Worm (Caenorhabditis elegans) whole organism, late embryonic: ENCODE measurements around the gene srh-184.

Experiments
- C38D4.7 ChIP-seq: fragments of 200-800 bp; sonication (Bioruptor generic); optimal IDR thresholded peaks from 2 replicates; lab custom pipeline; 2018; ENCODE audit warnings: mild to moderate bottlenecking, missing genetic modification characterization, moderate library complexity, missing compliant biosample characterization
- T23F11.4 ChIP-seq: fragments of 200-800 bp; sonication (Bioruptor generic); optimal IDR thresholded peaks from 2 replicates; lab custom pipeline; 2018; ENCODE audit warnings: mild to moderate bottlenecking, missing genetic modification characterization, missing compliant biosample characterization
- ceh-14 ChIP-seq: sonication (generic microtip); optimal IDR thresholded peaks from 2 replicates; lab custom pipeline; 2016; ENCODE audit warnings: missing genotype, missing genetic modification characterization, missing compliant biosample characterization
- ceh-19 ChIP-seq: fragments of 200-800 bp; sonication (Bioruptor generic); optimal IDR thresholded peaks from 2 replicates; lab custom pipeline; 2018; ENCODE audit warnings: mild to moderate bottlenecking, missing genetic modification characterization, missing compliant biosample characterization
- ceh-24 ChIP-seq: sonication (generic microtip); optimal IDR thresholded peaks from 2 replicates; lab custom pipeline; 2016; ENCODE audit warnings: mild to moderate bottlenecking, missing genetic modification characterization, missing compliant biosample characterization
- ceh-30 ChIP-seq: fragments of 150-350 bp; optimal IDR thresholded peaks from 2 replicates; lab custom pipeline; 2014; ENCODE audit warnings: missing biosample characterization, missing genetic modification characterization
- ceh-31 ChIP-seq: sonication (generic microtip); optimal IDR thresholded peaks from 2 replicates; lab custom pipeline; 2016; ENCODE audit warnings: missing genetic modification characterization, missing compliant biosample characterization
- ceh-34 ChIP-seq: sonication (generic microtip); optimal IDR thresholded peaks from 2 replicates; lab custom pipeline; 2016; ENCODE audit warnings: mild to moderate bottlenecking, missing genetic modification characterization, missing compliant biosample characterization
- ceh-48 ChIP-seq: sonication (generic microtip); optimal IDR thresholded peaks from 2 replicates; lab custom pipeline; 2016; ENCODE audit warnings: missing genetic modification characterization, inconsistent platforms, missing compliant biosample characterization
- ceh-9 ChIP-seq: sonication (generic microtip); optimal IDR thresholded peaks from 2 replicates; lab custom pipeline; 2016; ENCODE audit warnings: mild to moderate bottlenecking, missing genetic modification characterization, inconsistent platforms, missing compliant biosample characterization
- che-1 ChIP-seq: sonication (generic microtip); optimal IDR thresholded peaks from 2 replicates; lab custom pipeline; 2016; ENCODE audit warnings: mild to moderate bottlenecking, missing genetic modification characterization, missing compliant biosample characterization
- dmd-4 ChIP-seq: sonication (generic microtip); optimal IDR thresholded peaks from 2 replicates; lab custom pipeline; 2016; ENCODE audit warnings: borderline replicate concordance, missing genetic modification characterization, missing compliant biosample characterization
- elt-2 ChIP-seq: sonication (generic microtip); optimal IDR thresholded peaks from 2 replicates; lab custom pipeline; 2016; ENCODE audit warnings: missing genetic modification reagents, missing genetic modification characterization, missing compliant biosample characterization
- elt-4 ChIP-seq: sonication (generic microtip); optimal IDR thresholded peaks from 2 replicates; lab custom pipeline; 2016; ENCODE audit warnings: missing genetic modification characterization, missing compliant biosample characterization
- eyg-1 ChIP-seq: sonication (generic microtip); optimal IDR thresholded peaks from 2 replicates; lab custom pipeline; 2016; ENCODE audit warnings: missing genotype, missing genetic modification characterization, missing compliant biosample characterization
- fax-1 ChIP-seq: sonication (generic microtip); optimal IDR thresholded peaks from 2 replicates; lab custom pipeline; 2016; ENCODE audit warnings: missing genotype, missing genetic modification characterization, missing compliant biosample characterization
- fkh-10 ChIP-seq: fragments of 150-350 bp; optimal IDR thresholded peaks from 2 replicates; lab custom pipeline; 2014; ENCODE audit warnings: missing biosample characterization, missing genetic modification reagents, missing genetic modification characterization
- gmeb-2 ChIP-seq: sonication (generic microtip); optimal IDR thresholded peaks from 2 replicates; lab custom pipeline; 2016; ENCODE audit warnings: missing genetic modification characterization, inconsistent platforms, missing compliant biosample characterization
- hlh-15 ChIP-seq: sonication (generic microtip); optimal IDR thresholded peaks from 2 replicates; lab custom pipeline; 2016; ENCODE audit warnings: missing genetic modification characterization, missing compliant biosample characterization
- hlh-30 ChIP-seq: sonication (generic microtip); optimal IDR thresholded peaks from 2 replicates; lab custom pipeline; 2017; ENCODE audit warnings: antibody characterized with exemption, missing genetic modification characterization, missing compliant biosample characterization; ENCODE audit not compliant: insufficient read depth
- hlh-6 ChIP-seq: sonication (generic microtip); optimal IDR thresholded peaks from 2 replicates; lab custom pipeline; 2016; ENCODE audit warnings: missing genotype, missing genetic modification characterization, missing compliant biosample characterization
- lim-6 ChIP-seq: sonication (generic microtip); optimal IDR thresholded peaks from 2 replicates; lab custom pipeline; 2016; ENCODE audit warnings: missing genetic modification characterization, missing compliant biosample characterization
- mec-3 ChIP-seq: sonication (generic microtip); optimal IDR thresholded peaks from 2 replicates; lab custom pipeline; 2016; ENCODE audit warnings: borderline replicate concordance, missing genetic modification characterization, missing compliant biosample characterization
- nfya-1 ChIP-seq: sonication (generic microtip); optimal IDR thresholded peaks from 2 replicates; lab custom pipeline; 2017; ENCODE audit warnings: missing genetic modification characterization, mild to moderate bottlenecking, missing compliant biosample characterization, antibody characterized with exemption, moderate library complexity
- nhr-232 ChIP-seq: sonication (generic microtip); optimal IDR thresholded peaks from 2 replicates; lab custom pipeline; 2016; ENCODE audit warnings: missing genetic modification characterization, missing compliant biosample characterization
- odd-2 ChIP-seq: sonication (generic microtip); optimal IDR thresholded peaks from 2 replicates; lab custom pipeline; 2017; ENCODE audit warnings: antibody characterized with exemption, mild to moderate bottlenecking, missing genetic modification characterization, missing compliant biosample characterization
- pag-3 ChIP-seq: sonication (generic microtip); optimal IDR thresholded peaks from 2 replicates; lab custom pipeline; 2016; ENCODE audit warnings: missing compliant biosample characterization, missing genetic modification characterization, borderline replicate concordance
- pat-9 ChIP-seq: fragments of 200-800 bp; sonication (Bioruptor generic); optimal IDR thresholded peaks from 2 replicates; lab custom pipeline; 2018; ENCODE audit warnings: mild to moderate bottlenecking, missing genetic modification characterization, moderate library complexity, missing compliant biosample characterization
- pha-4 ChIP-seq: fragments of 150-350 bp; optimal IDR thresholded peaks from 2 replicates; lab custom pipeline; 2018; ENCODE audit warnings: missing biosample characterization, missing genetic modification reagents, missing genetic modification characterization
- pqm-1 ChIP-seq: sonication (generic microtip); optimal IDR thresholded peaks from 2 replicates; lab custom pipeline; 2016; ENCODE audit warnings: missing genetic modification characterization, missing compliant biosample characterization
- pros-1 ChIP-seq: fragments of 150-350 bp; optimal IDR thresholded peaks from 2 replicates; lab custom pipeline; 2014; ENCODE audit warnings: missing biosample characterization, missing genetic modification reagents, missing genetic modification characterization
- ref-2 ChIP-seq: sonication (generic microtip); optimal IDR thresholded peaks from 2 replicates; lab custom pipeline; 2016; ENCODE audit warnings: missing genetic modification characterization, missing compliant biosample characterization
- rnt-1 ChIP-seq: sonication (generic microtip); optimal IDR thresholded peaks from 2 replicates; lab custom pipeline; 2016; ENCODE audit warnings: missing genetic modification characterization, missing compliant biosample characterization
- sox-2 ChIP-seq: fragments of 200-800 bp; sonication (Bioruptor generic); IDR thresholded peaks from 2 replicates; pipeline ENCODE4 v1.3.6; 2022; ENCODE audit warnings: missing genetic modification reagents, missing genetic modification characterization, missing compliant biosample characterization
- syd-9 ChIP-seq: sonication (generic microtip); optimal IDR thresholded peaks from 2 replicates; lab custom pipeline; 2016; ENCODE audit warnings: mild to moderate bottlenecking, missing genetic modification characterization, moderate library complexity, missing compliant biosample characterization
- tbx-2 ChIP-seq: sonication (generic microtip); optimal IDR thresholded peaks from 2 replicates; lab custom pipeline; 2016; ENCODE audit warnings: missing genetic modification characterization, missing compliant biosample characterization
- tbx-7 ChIP-seq: sonication (generic microtip); optimal IDR thresholded peaks from 2 replicates; lab custom pipeline; 2016; ENCODE audit warnings: missing genotype, missing genetic modification characterization, missing compliant biosample characterization
- ttx-3 ChIP-seq: sonication (generic microtip); optimal IDR thresholded peaks from 2 replicates; lab custom pipeline; 2016; ENCODE audit warnings: missing genetic modification reagents, missing genetic modification characterization, missing compliant biosample characterization
- zip-5 ChIP-seq: sonication (generic microtip); optimal IDR thresholded peaks from 2 replicates; lab custom pipeline; 2016; ENCODE audit warnings: missing genetic modification characterization, missing compliant biosample characterization
- ztf-16 ChIP-seq: sonication (generic microtip); optimal IDR thresholded peaks from 2 replicates; lab custom pipeline; 2017; ENCODE audit warnings: missing genetic modification characterization, missing compliant biosample characterization

srh-184 gene

DNA sequence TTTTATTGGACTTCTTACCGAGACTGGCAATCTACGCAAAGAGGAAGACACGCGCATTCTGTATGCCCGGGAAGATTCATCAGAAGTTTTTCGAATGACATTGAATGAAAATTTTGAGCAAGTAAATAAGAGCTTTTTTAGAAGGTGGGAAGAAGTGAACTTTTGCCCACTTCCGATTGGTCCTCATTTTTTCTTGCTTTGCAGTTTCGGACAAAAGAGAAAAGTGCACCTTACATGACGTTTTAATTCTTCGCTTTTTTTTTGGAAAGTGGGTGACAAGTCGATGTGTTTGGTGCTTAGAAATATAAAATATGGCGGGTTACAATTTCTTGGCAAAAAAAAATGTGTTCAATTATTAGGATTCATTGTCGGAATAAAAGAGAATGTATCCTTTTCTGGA, 6.4 kb upstream of the srh-184 start, which contains the start of gene secs-1:
TSS of gene secs-1 (minus strand) at position 101 of the 400 bp plus-strand sequence.
- TF ChIP-seq hlh-30 (tag; lab: Kevin White, UChicago) (no peak), ttx-3 (no peak), lim-6 (no peak), ref-2 (no peak), dmd-4 (tag; lab: Kevin White, UChicago) (no peak), pros-1 (tag; lab: Kevin White, UChicago) (no peak), elt-4 (tag; lab: Kevin White, UChicago) (no peak), ztf-16 (tag; lab: Kevin White, UChicago) (no peak), hlh-15 (no peak), hlh-6 (tag; lab: Kevin White, UChicago) (no peak), mec-3 (tag; lab: Kevin White, UChicago) (no peak), pqm-1 (tag; lab: Kevin White, UChicago) (no peak)

DNA sequence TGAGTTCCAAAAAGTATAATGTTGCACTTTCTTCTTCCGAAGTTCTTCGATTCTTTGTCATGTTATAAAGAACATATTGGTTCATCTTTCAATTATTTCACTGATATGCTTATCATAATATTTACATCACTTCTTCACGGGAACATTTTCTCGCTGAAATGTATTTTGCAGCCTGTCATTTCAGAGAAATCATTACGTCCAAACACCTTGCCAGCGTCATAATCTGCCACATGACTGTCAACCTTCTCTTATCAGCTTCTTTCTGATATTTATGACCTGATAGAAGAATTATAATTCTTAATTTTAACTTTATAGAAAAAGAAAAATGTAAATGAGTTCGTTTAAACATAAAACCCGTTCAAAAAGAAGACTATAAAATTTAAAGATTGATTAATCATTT, 4.1 kb upstream of the srh-184 start:
- TF ChIP-seq mec-3 (tag; lab: Kevin White, UChicago), result no peak
- TF ChIP-seq syd-9 (tag; lab: Kevin White, UChicago), result no peak
- no peak for TF ChIP-seq pha-4 (tag; lab: Kevin White, UChicago)
- TF ChIP-seq odd-2 (tag; lab: Kevin White, UChicago), result no peak
- peak; percentile 46 for TF ChIP-seq elt-2 (tag; lab: Kevin White, UChicago)

DNA sequence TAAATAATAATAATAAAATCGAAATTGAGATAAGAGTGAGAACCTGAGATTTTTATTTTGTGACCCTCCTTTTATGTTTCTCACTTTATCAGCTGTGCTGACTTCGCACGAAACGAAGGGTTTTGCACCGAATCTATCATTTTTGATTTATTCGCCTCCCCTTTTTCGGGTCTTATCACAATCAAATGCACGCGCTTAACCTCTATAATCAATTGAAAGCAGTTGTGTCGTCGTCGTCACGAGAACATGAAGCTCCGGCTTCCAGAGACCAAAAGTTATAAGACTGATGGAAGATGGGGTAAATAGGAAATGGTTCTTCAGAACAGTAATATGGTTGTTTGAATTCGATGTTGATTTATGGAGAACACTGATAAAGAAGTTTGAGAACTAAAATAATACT, 3.2 kb upstream of the srh-184 start, which contains the start of gene D1054.18:
TSS of gene D1054.18 (minus strand) at position 45 of the 400 bp plus-strand sequence.
- TF ChIP-seq dmd-4 (tag; lab: Kevin White, UChicago) (no peak), che-1 (no peak), ceh-19 (GFP tag; lab: Kevin White, UChicago) (no peak), nfya-1 (tag; lab: Kevin White, UChicago) (no peak), fkh-10 (GFP tag; lab: Kevin White, UChicago) (no peak), gmeb-2 (tag; lab: Kevin White, UChicago) (no peak), ceh-31 (tag; lab: Kevin White, UChicago) (no peak), tbx-2 (tag; lab: Kevin White, UChicago) (no peak), ttx-3 (no peak), elt-2 (tag; lab: Kevin White, UChicago) (no peak), ceh-24 (no peak), eyg-1 (tag; lab: Kevin White, UChicago) (no peak), ceh-9 (tag; lab: Kevin White, UChicago) (no peak), pag-3 (tag; lab: Kevin White, UChicago) (no peak), tbx-7 (tag; lab: Kevin White, UChicago) (no peak), C38D4.7 (no peak), ceh-14 (no peak)

DNA sequence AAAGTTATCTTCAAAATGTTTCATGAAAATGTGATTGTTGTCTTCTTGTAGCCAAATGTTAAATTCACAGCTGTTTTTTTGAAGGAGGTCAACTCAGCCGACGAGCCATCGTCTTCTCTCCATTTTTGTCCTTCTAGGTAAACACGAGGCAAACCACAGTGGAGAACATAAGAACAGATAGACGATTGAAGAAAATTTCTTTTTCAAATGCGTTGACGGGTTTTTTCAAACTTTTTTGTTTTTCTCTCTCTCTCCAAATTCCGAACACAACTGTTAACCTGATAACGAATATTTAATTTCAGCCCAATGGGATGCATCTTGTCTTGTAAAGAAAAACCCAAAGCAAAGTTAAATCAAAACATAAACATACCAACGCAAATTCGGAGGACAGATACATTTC, 2.5 kb downstream of the srh-184 start, which contains the start of gene D1054.19:
TSS of gene D1054.19 (plus strand) at position 301 of the 400 bp plus-strand sequence.
- no peak for TF ChIP-seq rnt-1 (tag; lab: Kevin White, UChicago)
- TF ChIP-seq nhr-232 (tag; lab: Kevin White, UChicago), result no peak
- no peak for TF ChIP-seq pat-9 (tag; lab: Kevin White, UChicago)
- TF ChIP-seq dmd-4 (tag; lab: Kevin White, UChicago), result no peak
- TF ChIP-seq hlh-15, result no peak
- TF ChIP-seq ceh-30 (tag; lab: Kevin White, UChicago), result no peak
- no peak for TF ChIP-seq fkh-10 (GFP tag; lab: Kevin White, UChicago)
- TF ChIP-seq zip-5, result no peak
- TF ChIP-seq ceh-34 (tag; lab: Kevin White, UChicago), result no peak
- TF ChIP-seq sox-2 (GFP tag; lab: Robert Waterston, UW), result no peak
- TF ChIP-seq T23F11.4 (GFP tag; lab: Kevin White, UChicago), result no peak
- TF ChIP-seq ceh-14, result no peak
- TF ChIP-seq fax-1, result no peak
- TF ChIP-seq ceh-48 (tag; lab: Kevin White, UChicago), result no peak
- TF ChIP-seq tbx-2 (tag; lab: Kevin White, UChicago), result no peak
